Fruit fly (Drosophila melanogaster): ENCODE measurements around the gene Pfdn4.
A peak's percentile ranks its signal among the peaks of the same experiment; 100 is the strongest.

The Pfdn4 gene

dm6 chr3L:5360039-5360988 lies 7.5 kb downstream of the Pfdn4 start, which contains the start of gene Cyt-c1 (continued):
- peak; percentile 70 for TF ChIP-seq MESR4 (GFP tag; optimal IDR thresholded peaks at IDR 0.05)
- TF ChIP-seq CG11504 (tag; optimal IDR thresholded peaks at IDR 0.05), result no peak
- no peak for TF ChIP-seq CG18262 (tag; optimal IDR thresholded peaks at IDR 0.05)
- no peak for TF ChIP-seq org-1 (GFP tag; optimal IDR thresholded peaks at IDR 0.05)
- no peak for TF ChIP-seq CG3995 (GFP tag; optimal IDR thresholded peaks at IDR 0.05)
- no peak for TF ChIP-seq nerfin-1 (tag; optimal IDR thresholded peaks at IDR 0.05)
- no peak for TF ChIP-seq CG11695 (GFP tag; IDR thresholded peaks at IDR 0.05)
- no peak for TF ChIP-seq fd3F (GFP tag; optimal IDR thresholded peaks at IDR 0.05)
- no peak for TF ChIP-seq Gsc (GFP tag; IDR thresholded peaks at IDR 0.05)
- TF ChIP-seq Ets97D (GFP tag; optimal IDR thresholded peaks at IDR 0.05), result no peak
- no peak for TF ChIP-seq mam (GFP tag; optimal IDR thresholded peaks at IDR 0.05)
- TF ChIP-seq fd102C (GFP tag; optimal IDR thresholded peaks at IDR 0.05), result no peak
- TF ChIP-seq Kr (GFP tag; optimal IDR thresholded peaks at IDR 0.05), result no peak
- no peak for TF ChIP-seq hkb (optimal IDR thresholded peaks at IDR 0.05)
- TF ChIP-seq hkb (GFP tag; IDR thresholded peaks at IDR 0.05), result no peak
- TF ChIP-seq CG6854 (GFP tag; optimal IDR thresholded peaks at IDR 0.05), result no peak
- no peak for TF ChIP-seq sr (GFP tag; IDR thresholded peaks at IDR 0.05)
- no peak for TF ChIP-seq CG33557 (GFP tag; optimal IDR thresholded peaks at IDR 0.05)
- no peak for TF ChIP-seq CG10267 (tag; optimal IDR thresholded peaks at IDR 0.05)
- TF ChIP-seq Optix (GFP tag; IDR thresholded peaks at IDR 0.05), result 0 out of 3 replicates have a peak, but pooled peaks have one; percentile 13
- no peak for TF ChIP-seq HHEX (GFP tag; optimal IDR thresholded peaks at IDR 0.05)
- TF ChIP-seq HmgZ (tag; optimal IDR thresholded peaks at IDR 0.05), result no peak
- peak; percentile 21; the same call in 1 of the 3 replicates for TF ChIP-seq HLH4C (GFP tag; IDR thresholded peaks at IDR 0.05; ENCODE audit: partially characterized antibody)
- TF ChIP-seq Xrp1 (GFP tag; IDR thresholded peaks at IDR 0.05), result 0 out of 2 replicates have a peak, but pooled peaks have one; percentile 4
- peak; percentile 67; the same call in 1 of the 2 replicates for TF ChIP-seq bbx (GFP tag; IDR thresholded peaks at IDR 0.05; ENCODE audit: partially characterized antibody)
- peak; percentile 3 for TF ChIP-seq fru (optimal IDR thresholded peaks at IDR 0.05)
- TF ChIP-seq CG7372 (GFP tag; IDR thresholded peaks at IDR 0.05), result no peak
- no peak for TF ChIP-seq p53 (GFP tag; optimal IDR thresholded peaks at IDR 0.05)
- no peak for TF ChIP-seq CG2889 (GFP tag; IDR thresholded peaks at IDR 0.05)
- no peak for TF ChIP-seq CG15601 (tag; optimal IDR thresholded peaks at IDR 0.05)
- TF ChIP-seq tx (GFP tag; optimal IDR thresholded peaks at IDR 0.05), result no peak
- no peak for TF ChIP-seq CG12769 (tag; optimal IDR thresholded peaks at IDR 0.05)
- TF ChIP-seq Lhr (GFP tag; optimal IDR thresholded peaks at IDR 0.05), result no peak
- TF ChIP-seq CG14710 (tag; optimal IDR thresholded peaks at IDR 0.05), result no peak
- TF ChIP-seq salm (tag; optimal IDR thresholded peaks at IDR 0.05), result no peak
- no peak for TF ChIP-seq Hr78 (GFP tag; optimal IDR thresholded peaks at IDR 0.05)
- no peak for TF ChIP-seq h (optimal IDR thresholded peaks at IDR 0.05)
- no peak for TF ChIP-seq CG42726 (GFP tag; IDR thresholded peaks at IDR 0.05; ENCODE audit: partially characterized antibody)
- TF ChIP-seq ttk (GFP tag; IDR thresholded peaks at IDR 0.05), result no peak
- no peak for TF ChIP-seq croc (GFP tag; conservative IDR thresholded peaks at IDR 0.05)
- peak; percentile 98 for TF ChIP-seq CG12155 (GFP tag; optimal IDR thresholded peaks at IDR 0.05)
- TF ChIP-seq CG17829 (tag; optimal IDR thresholded peaks at IDR 0.05), result no peak
- no peak for TF ChIP-seq CG9215 (GFP tag; IDR thresholded peaks at IDR 0.05)
- TF ChIP-seq amos (GFP tag; IDR thresholded peaks at IDR 0.05; ENCODE audit: partially characterized antibody), result peak; percentile 76
- TF ChIP-seq sd (tag; optimal IDR thresholded peaks at IDR 0.05), result no peak
- no peak for TF ChIP-seq CG15479 (GFP tag; optimal IDR thresholded peaks at IDR 0.05)
- no peak for TF ChIP-seq CG10959 (GFP tag; IDR thresholded peaks at IDR 0.05)
- TF ChIP-seq jing (GFP tag; optimal IDR thresholded peaks at IDR 0.05), result no peak
- no peak for TF ChIP-seq HLH54F (GFP tag; optimal IDR thresholded peaks at IDR 0.05)
